Worm (Caenorhabditis elegans) whole organism, late embryonic: ENCODE data around the gene clec-55.

Experiments
- C08G9.2 ChIP-seq: sonication (generic microtip); optimal IDR thresholded peaks from 2 replicates; lab custom pipeline; 2016; ENCODE audit warnings: mild to moderate bottlenecking, missing genetic modification characterization, moderate library complexity, missing compliant biosample characterization
- F13H6.1 ChIP-seq: sonication (generic microtip); optimal IDR thresholded peaks from 2 replicates; lab custom pipeline; 2016; ENCODE audit warnings: missing genetic modification characterization, missing compliant biosample characterization
- K09A11.1 ChIP-seq: sonication (generic microtip); optimal IDR thresholded peaks from 2 replicates; lab custom pipeline; 2017; ENCODE audit warnings: antibody characterized with exemption, mild to moderate bottlenecking, missing genetic modification characterization, missing compliant biosample characterization; ENCODE audit not compliant: insufficient read depth
- T23F11.4 ChIP-seq: fragments of 200-800 bp; sonication (Bioruptor generic); optimal IDR thresholded peaks from 2 replicates; lab custom pipeline; 2018; ENCODE audit warnings: mild to moderate bottlenecking, missing genetic modification characterization, missing compliant biosample characterization
- Y22D7AL.16 ChIP-seq: sonication (generic microtip); optimal IDR thresholded peaks from 2 replicates; lab custom pipeline; 2016; ENCODE audit warnings: missing genetic modification characterization, missing compliant biosample characterization
- ama-1 ChIP-seq: fragments of 150-350 bp; optimal IDR thresholded peaks from 2 replicates; lab custom pipeline; 2014
- ceh-14 ChIP-seq: sonication (generic microtip); optimal IDR thresholded peaks from 2 replicates; lab custom pipeline; 2016; ENCODE audit warnings: missing genotype, missing genetic modification characterization, missing compliant biosample characterization
- ceh-18 ChIP-seq: sonication (generic microtip); optimal IDR thresholded peaks from 2 replicates; lab custom pipeline; 2016; ENCODE audit warnings: missing genetic modification characterization, missing compliant biosample characterization
- ceh-2 ChIP-seq: sonication (generic microtip); optimal IDR thresholded peaks from 2 replicates; lab custom pipeline; 2016; ENCODE audit warnings: missing genotype, missing genetic modification characterization, missing compliant biosample characterization
- ceh-22 ChIP-seq: sonication (generic microtip); optimal IDR thresholded peaks from 2 replicates; lab custom pipeline; 2017; ENCODE audit warnings: missing biosample characterization, missing genetic modification characterization
- ceh-31 ChIP-seq: sonication (generic microtip); optimal IDR thresholded peaks from 2 replicates; lab custom pipeline; 2016; ENCODE audit warnings: missing genetic modification characterization, missing compliant biosample characterization
- ceh-48 ChIP-seq: sonication (generic microtip); optimal IDR thresholded peaks from 2 replicates; lab custom pipeline; 2016; ENCODE audit warnings: missing genetic modification characterization, inconsistent platforms, missing compliant biosample characterization
- che-1 ChIP-seq: sonication (generic microtip); optimal IDR thresholded peaks from 2 replicates; lab custom pipeline; 2016; ENCODE audit warnings: mild to moderate bottlenecking, missing genetic modification characterization, missing compliant biosample characterization
- dmd-4 ChIP-seq: sonication (generic microtip); optimal IDR thresholded peaks from 2 replicates; lab custom pipeline; 2016; ENCODE audit warnings: borderline replicate concordance, missing genetic modification characterization, missing compliant biosample characterization
- dve-1 ChIP-seq: sonication (generic microtip); optimal IDR thresholded peaks from 2 replicates; lab custom pipeline; 2017; ENCODE audit warnings: antibody characterized with exemption, mild to moderate bottlenecking, missing genetic modification characterization, missing compliant biosample characterization
- elt-2 ChIP-seq: sonication (generic microtip); optimal IDR thresholded peaks from 2 replicates; lab custom pipeline; 2016; ENCODE audit warnings: missing genetic modification reagents, missing genetic modification characterization, missing compliant biosample characterization
- elt-4 ChIP-seq: sonication (generic microtip); optimal IDR thresholded peaks from 2 replicates; lab custom pipeline; 2016; ENCODE audit warnings: missing genetic modification characterization, missing compliant biosample characterization
- eyg-1 ChIP-seq: sonication (generic microtip); optimal IDR thresholded peaks from 2 replicates; lab custom pipeline; 2016; ENCODE audit warnings: missing genotype, missing genetic modification characterization, missing compliant biosample characterization
- fax-1 ChIP-seq: sonication (generic microtip); optimal IDR thresholded peaks from 2 replicates; lab custom pipeline; 2016; ENCODE audit warnings: missing genotype, missing genetic modification characterization, missing compliant biosample characterization
- fkh-10 ChIP-seq: fragments of 150-350 bp; optimal IDR thresholded peaks from 2 replicates; lab custom pipeline; 2014; ENCODE audit warnings: missing biosample characterization, missing genetic modification reagents, missing genetic modification characterization
- fkh-6 ChIP-seq: sonication (generic microtip); optimal IDR thresholded peaks from 2 replicates; lab custom pipeline; 2016; ENCODE audit warnings: missing genetic modification characterization, missing compliant biosample characterization
- gmeb-2 ChIP-seq: sonication (generic microtip); optimal IDR thresholded peaks from 2 replicates; lab custom pipeline; 2016; ENCODE audit warnings: missing genetic modification characterization, inconsistent platforms, missing compliant biosample characterization
- hlh-6 ChIP-seq: sonication (generic microtip); optimal IDR thresholded peaks from 2 replicates; lab custom pipeline; 2016; ENCODE audit warnings: missing genotype, missing genetic modification characterization, missing compliant biosample characterization
- lim-6 ChIP-seq: sonication (generic microtip); optimal IDR thresholded peaks from 2 replicates; lab custom pipeline; 2016; ENCODE audit warnings: missing genetic modification characterization, missing compliant biosample characterization
- lin-11 ChIP-seq: fragments of 200-800 bp; sonication (Bioruptor generic); optimal IDR thresholded peaks from 2 replicates; lab custom pipeline; 2018; ENCODE audit warnings: mild to moderate bottlenecking, missing genetic modification characterization, missing compliant biosample characterization
- madf-2 ChIP-seq: sonication (generic microtip); optimal IDR thresholded peaks from 2 replicates; lab custom pipeline; 2017; ENCODE audit warnings: missing genetic modification characterization, missing compliant biosample characterization
- mec-3 ChIP-seq: sonication (generic microtip); optimal IDR thresholded peaks from 2 replicates; lab custom pipeline; 2016; ENCODE audit warnings: borderline replicate concordance, missing genetic modification characterization, missing compliant biosample characterization
- npax-4 ChIP-seq: sonication (generic microtip); optimal IDR thresholded peaks from 2 replicates; lab custom pipeline; 2016; ENCODE audit warnings: missing genetic modification characterization, missing compliant biosample characterization
- odd-2 ChIP-seq: sonication (generic microtip); optimal IDR thresholded peaks from 2 replicates; lab custom pipeline; 2017; ENCODE audit warnings: antibody characterized with exemption, mild to moderate bottlenecking, missing genetic modification characterization, missing compliant biosample characterization
- pax-1 ChIP-seq: fragments of 150-350 bp; optimal IDR thresholded peaks from 2 replicates; lab custom pipeline; 2014; ENCODE audit warnings: missing biosample characterization, missing genetic modification characterization
- pha-2 ChIP-seq: sonication (generic microtip); optimal IDR thresholded peaks from 2 replicates; lab custom pipeline; 2017; ENCODE audit warnings: mild to moderate bottlenecking, missing genetic modification characterization, missing compliant biosample characterization
- rnt-1 ChIP-seq: sonication (generic microtip); optimal IDR thresholded peaks from 2 replicates; lab custom pipeline; 2016; ENCODE audit warnings: missing genetic modification characterization, missing compliant biosample characterization
- sox-2 ChIP-seq: fragments of 200-800 bp; sonication (Bioruptor generic); IDR thresholded peaks from 2 replicates; pipeline ENCODE4 v1.3.6; 2022; ENCODE audit warnings: missing genetic modification reagents, missing genetic modification characterization, missing compliant biosample characterization
- tbx-2 ChIP-seq: sonication (generic microtip); optimal IDR thresholded peaks from 2 replicates; lab custom pipeline; 2016; ENCODE audit warnings: missing genetic modification characterization, missing compliant biosample characterization
- tbx-7 ChIP-seq: sonication (generic microtip); optimal IDR thresholded peaks from 2 replicates; lab custom pipeline; 2016; ENCODE audit warnings: missing genotype, missing genetic modification characterization, missing compliant biosample characterization
- ttx-3 ChIP-seq: sonication (generic microtip); optimal IDR thresholded peaks from 2 replicates; lab custom pipeline; 2016; ENCODE audit warnings: missing genetic modification reagents, missing genetic modification characterization, missing compliant biosample characterization
- unc-3 ChIP-seq, 2 experiments: fragments of 200-800 bp in 1 of 2; sonication (Bioruptor generic) in 1 of 2; sonication (generic microtip) in 1 of 2; conservative IDR thresholded peaks in 1 of 2; optimal IDR thresholded peaks in 1 of 2; 2 replicates each; pipeline versions ENCODE4 v1.3.6 to Lab custom; 2016 to 2022; ENCODE audit warnings: missing compliant biosample characterization in 2 of 2, missing genetic modification characterization in 2 of 2, missing genetic modification reagents in 1 of 2
- unc-42 ChIP-seq: sonication (generic microtip); optimal IDR thresholded peaks from 2 replicates; lab custom pipeline; 2016; ENCODE audit warnings: missing genotype, missing genetic modification characterization, missing compliant biosample characterization
- unc-55 ChIP-seq: sonication (generic microtip); optimal IDR thresholded peaks from 2 replicates; lab custom pipeline; 2017; ENCODE audit warnings: missing biosample characterization, missing genetic modification reagents, missing genetic modification characterization
- unc-86 ChIP-seq: sonication (generic microtip); optimal IDR thresholded peaks from 2 replicates; lab custom pipeline; 2016; ENCODE audit warnings: missing genetic modification characterization, missing compliant biosample characterization
- zip-5 ChIP-seq: sonication (generic microtip); optimal IDR thresholded peaks from 2 replicates; lab custom pipeline; 2016; ENCODE audit warnings: missing genetic modification characterization, missing compliant biosample characterization

Gene clec-55

DNA sequence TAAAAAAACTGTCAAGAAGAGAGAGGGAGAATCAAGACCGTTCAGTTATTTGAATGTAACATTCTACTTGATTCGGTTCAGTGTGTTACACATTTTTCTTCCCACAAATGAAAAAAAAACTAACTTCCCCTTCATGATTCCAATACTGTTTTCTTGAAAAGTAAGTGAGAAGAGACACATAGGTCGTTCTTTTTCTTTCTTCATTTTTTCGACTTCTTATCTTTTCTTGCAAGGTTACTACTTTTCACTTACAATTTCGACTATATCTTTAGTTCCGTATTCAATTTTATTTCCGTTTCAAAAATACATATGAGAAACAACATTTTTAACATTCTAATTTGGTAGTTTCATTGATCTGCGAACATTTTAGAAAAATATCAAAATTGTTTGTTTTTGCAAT lies 39.8 kb upstream of the clec-55 start:
- TF ChIP-seq elt-2 (tag; lab: Kevin White, UChicago) = no peak
- TF ChIP-seq che-1 = no peak
- TF ChIP-seq madf-2 (tag; lab: Kevin White, UChicago) = no peak
- no peak for TF ChIP-seq fkh-10 (GFP tag; lab: Kevin White, UChicago)
- TF ChIP-seq dve-1 (tag; lab: Kevin White, UChicago) = no peak
- no peak for TF ChIP-seq ama-1 (lab: Kevin White, UChicago)
- no peak for TF ChIP-seq tbx-7
- no peak for TF ChIP-seq unc-42 (tag; lab: Kevin White, UChicago)
- no peak for TF ChIP-seq fax-1 (tag; lab: Kevin White, UChicago)
- no peak for TF ChIP-seq ceh-22
- TF ChIP-seq tbx-2 (tag; lab: Kevin White, UChicago) = no peak
- TF ChIP-seq T23F11.4 (GFP tag; lab: Kevin White, UChicago) = no peak
- no peak for TF ChIP-seq ceh-14 (tag; lab: Kevin White, UChicago)
- TF ChIP-seq ceh-2 = no peak
- TF ChIP-seq ceh-18 (tag; lab: Kevin White, UChicago) = no peak
- TF ChIP-seq npax-4 (tag; lab: Kevin White, UChicago) = no peak
- TF ChIP-seq sox-2 (GFP tag; lab: Robert Waterston, UW) = no peak
- TF ChIP-seq gmeb-2 (tag; lab: Kevin White, UChicago) = no peak

DNA sequence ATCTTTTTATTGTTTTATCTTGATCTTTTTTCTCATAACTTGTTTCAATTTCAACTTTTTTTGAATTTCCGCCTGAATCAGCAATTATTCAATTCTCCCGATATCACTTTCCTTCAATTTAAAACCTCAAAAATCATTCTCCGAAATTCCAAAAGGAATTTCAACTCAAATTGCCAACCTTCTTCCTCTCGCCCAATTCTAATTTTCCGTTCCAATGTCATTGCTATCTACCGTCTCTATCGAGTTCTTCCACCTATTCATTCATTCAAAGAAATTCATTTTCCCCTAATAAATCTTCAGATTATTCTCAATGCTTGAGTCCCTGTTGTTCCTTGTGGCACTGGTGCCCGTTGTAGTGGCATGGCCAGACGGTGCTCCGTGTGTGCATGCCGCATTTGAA lies 38.2 kb upstream of the clec-55 start, which contains the start of gene F23B12.4:
Gene F23B12.4, plus strand, starts transcription at position 301 of the 400 bp plus-strand sequence.
- TF ChIP-seq tbx-2 (tag; lab: Kevin White, UChicago) = no peak
- TF ChIP-seq F13H6.1 (tag; lab: Kevin White, UChicago) = no peak
- no peak for TF ChIP-seq mec-3 (tag; lab: Kevin White, UChicago)
- TF ChIP-seq che-1 = no peak
- no peak for TF ChIP-seq elt-4
- TF ChIP-seq C08G9.2 (tag; lab: Kevin White, UChicago) = no peak
- TF ChIP-seq pha-2 = no peak
- no peak for TF ChIP-seq fkh-10 (GFP tag; lab: Kevin White, UChicago)
- TF ChIP-seq ttx-3 (tag; lab: Kevin White, UChicago) = no peak
- no peak for TF ChIP-seq ceh-2
- TF ChIP-seq Y22D7AL.16 = no peak
- TF ChIP-seq eyg-1 (tag; lab: Kevin White, UChicago) = no peak
- TF ChIP-seq unc-3 (GFP tag; conservative IDR thresholded peaks at IDR 0.05; lab: Robert Waterston, UW) = no peak
- no peak for TF ChIP-seq unc-3 (tag; optimal IDR thresholded peaks at IDR 0.05; lab: Kevin White, UChicago)

DNA sequence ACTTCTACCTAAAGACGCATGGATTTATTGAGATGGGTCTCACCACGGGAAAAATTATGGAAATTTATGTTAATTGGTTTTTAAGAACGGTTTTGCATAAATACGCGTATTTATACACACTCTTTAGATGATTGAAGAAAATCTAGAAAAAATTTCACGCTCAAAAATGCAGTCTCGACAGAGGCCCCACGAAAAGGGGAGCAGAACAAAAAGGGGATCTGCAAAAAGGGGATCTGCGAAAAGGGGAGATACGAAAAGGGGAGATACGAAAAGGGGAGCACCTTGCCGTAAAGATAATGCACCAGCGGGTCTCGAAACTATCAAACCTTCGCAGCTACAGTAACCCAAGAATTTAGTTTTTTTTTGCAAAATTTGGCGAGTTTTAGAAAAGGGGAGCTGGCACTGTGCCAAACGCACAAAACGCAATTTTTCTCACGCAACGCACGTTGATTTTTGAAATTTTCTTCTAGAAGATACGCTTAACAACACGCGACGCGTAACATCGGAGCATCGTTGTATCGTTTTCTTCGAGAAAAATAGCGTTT lies 35.5 kb upstream of the clec-55 start:
- TF ChIP-seq C08G9.2 (tag; lab: Kevin White, UChicago) = peak; percentile 68
- TF ChIP-seq dmd-4 (tag; lab: Kevin White, UChicago) = peak; percentile 34
- TF ChIP-seq fax-1 (tag; lab: Kevin White, UChicago) = peak; percentile 25
- TF ChIP-seq ceh-14 (tag; lab: Kevin White, UChicago) = peak; percentile 50
- peak; percentile 25 for TF ChIP-seq tbx-7
- TF ChIP-seq zip-5 (tag; lab: Kevin White, UChicago) = peak; percentile 23
- TF ChIP-seq ceh-2 = peak; percentile 45
- TF ChIP-seq ceh-31 = peak; percentile 83
- peak; percentile 14 for TF ChIP-seq rnt-1
- peak; percentile 72 for TF ChIP-seq tbx-2 (tag; lab: Kevin White, UChicago)
- TF ChIP-seq lim-6 (tag; lab: Kevin White, UChicago) = peak; percentile 50

DNA sequence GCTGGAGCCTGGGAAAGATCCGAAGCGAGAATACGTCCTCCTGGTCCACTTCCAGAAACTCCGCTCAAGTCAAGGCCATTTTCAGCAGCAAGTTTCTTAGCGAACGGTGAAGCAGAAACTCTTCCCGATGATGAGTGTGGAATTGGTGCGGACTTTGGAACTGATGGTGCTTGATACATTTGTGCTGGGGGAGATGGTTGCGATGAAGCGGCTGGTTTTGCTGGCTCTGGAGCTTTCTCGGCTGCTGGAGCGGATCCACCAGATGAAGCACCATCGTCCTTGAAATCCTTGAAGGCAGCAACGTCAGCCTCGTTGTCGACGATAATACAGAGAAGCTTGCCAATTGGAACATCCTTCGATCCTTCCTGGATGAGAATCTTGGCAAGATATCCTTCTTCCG lies 32.6 kb upstream of the clec-55 start:
- TF ChIP-seq pax-1 (tag; lab: Kevin White, UChicago) (no peak), fkh-6 (tag; lab: Kevin White, UChicago) (no peak), hlh-6 (tag; lab: Kevin White, UChicago) (no peak), tbx-2 (tag; lab: Kevin White, UChicago) (no peak), K09A11.1 (no peak), odd-2 (tag; lab: Kevin White, UChicago) (no peak), unc-42 (tag; lab: Kevin White, UChicago) (no peak), ceh-48 (tag; lab: Kevin White, UChicago) (no peak), T23F11.4 (GFP tag; lab: Kevin White, UChicago) (no peak), unc-86 (no peak), dve-1 (tag; lab: Kevin White, UChicago) (no peak), lim-6 (tag; lab: Kevin White, UChicago) (no peak), F13H6.1 (tag; lab: Kevin White, UChicago) (no peak), sox-2 (GFP tag; lab: Robert Waterston, UW) (no peak), lin-11 (no peak), mec-3 (tag; lab: Kevin White, UChicago) (no peak), ttx-3 (tag; lab: Kevin White, UChicago) (no peak), unc-55 (GFP tag; lab: Kevin White, UChicago) (no peak)
